Fruit fly (Drosophila melanogaster) whole organism, embryonic: ENCODE data around the gene Orco.

Source experiments
- Adf1 ChIP-seq: fragments of 200-800 bp; sonication (Bioruptor generic); IDR thresholded peaks from 2 replicates; pipeline ENCODE4 v1.3.6; 2022; ENCODE audit warnings: missing biosample characterization, missing genetic modification characterization
- Blimp-1 ChIP-seq: fragments of 200-800 bp; sonication (Bioruptor generic); optimal IDR thresholded peaks from 3 replicates; lab custom pipeline; 2018; ENCODE audit warnings: missing biosample characterization, missing genetic modification characterization, mild to moderate bottlenecking, moderate library complexity, missing genetic modification reagents
- CG11093 ChIP-seq: fragments of 200-800 bp; sonication (Bioruptor generic); IDR thresholded peaks from 3 replicates; pipeline ENCODE4 v1.3.6; 2022; ENCODE audit warnings: missing biosample characterization, missing genetic modification characterization
- CG11247 ChIP-seq: fragments of 200-800 bp; sonication (Bioruptor generic); IDR thresholded peaks from 2 replicates; pipeline ENCODE4 v1.3.6; 2022; ENCODE audit warnings: missing biosample characterization, missing genetic modification characterization
- CG12659 ChIP-seq: fragments of 200-800 bp; sonication (Bioruptor generic); optimal IDR thresholded peaks from 3 replicates; lab custom pipeline; 2017; ENCODE audit warnings: mild to moderate bottlenecking, missing biosample characterization, missing genetic modification reagents, missing genetic modification characterization
- CG12769 ChIP-seq: fragments of 200-800 bp; sonication (Bioruptor generic); optimal IDR thresholded peaks from 2 replicates; lab custom pipeline; 2019; ENCODE audit warnings: missing biosample characterization, mild to moderate bottlenecking, missing genetic modification characterization, moderate library complexity
- CG13287 ChIP-seq: fragments of 200-800 bp; sonication (Bioruptor generic); IDR thresholded peaks from 2 replicates; pipeline ENCODE4 v1.3.6; 2022; ENCODE audit warnings: missing biosample characterization, missing genetic modification characterization; ENCODE audit not compliant: partially characterized antibody
- CG13894 ChIP-seq: fragments of 200-800 bp; sonication (Bioruptor generic); optimal IDR thresholded peaks from 3 replicates; lab custom pipeline; 2018; ENCODE audit warnings: missing biosample characterization, mild to moderate bottlenecking, missing genetic modification characterization, moderate library complexity
- CG15269 ChIP-seq: fragments of 200-800 bp; sonication (Bioruptor generic); optimal IDR thresholded peaks from 2 replicates; lab custom pipeline; 2018; ENCODE audit warnings: missing biosample characterization, mild to moderate bottlenecking, missing genetic modification characterization, moderate library complexity
- CG17802 ChIP-seq: fragments of 200-800 bp; sonication (Bioruptor generic); optimal IDR thresholded peaks from 2 replicates; lab custom pipeline; 2018; ENCODE audit warnings: missing biosample characterization, mild to moderate bottlenecking, missing genetic modification characterization, moderate library complexity
- CG2199 ChIP-seq: fragments of 200-800 bp; sonication (Bioruptor generic); IDR thresholded peaks from 3 replicates; pipeline ENCODE4 v1.3.6; 2022; ENCODE audit warnings: missing biosample characterization, missing genetic modification characterization
- CG34422 ChIP-seq: fragments of 200-800 bp; sonication (Bioruptor generic); IDR thresholded peaks from 3 replicates; pipeline ENCODE4 v1.3.6; 2022; ENCODE audit warnings: missing biosample characterization, missing genetic modification characterization
- CG6175 ChIP-seq: fragments of 200-800 bp; sonication (Bioruptor generic); IDR thresholded peaks from 3 replicates; pipeline ENCODE4 v1.3.6; 2022; ENCODE audit warnings: missing biosample characterization, missing genetic modification characterization
- Deaf1 ChIP-seq: fragments of 200-800 bp; optimal IDR thresholded peaks from 3 replicates; lab custom pipeline; 2019; ENCODE audit warnings: missing biosample characterization, mild to moderate bottlenecking, missing genetic modification characterization, moderate library complexity
- Drgx ChIP-seq: fragments of 200-800 bp; sonication (Bioruptor generic); IDR thresholded peaks from 2 replicates; pipeline ENCODE4 v1.3.6; 2022; ENCODE audit warnings: missing biosample characterization, missing genetic modification characterization
- Ets65A ChIP-seq: fragments of 200-800 bp; sonication (Bioruptor generic); peaks from one replicate; lab custom pipeline; 2016; ENCODE audit warnings: missing biosample characterization, missing genetic modification characterization
- H15 ChIP-seq: fragments of 200-800 bp; sonication (Bioruptor generic); IDR thresholded peaks from 3 replicates; pipeline ENCODE4 v1.3.6; 2022; ENCODE audit warnings: missing biosample characterization, missing genetic modification characterization
- HLH54F ChIP-seq: fragments of 200-800 bp; sonication (Bioruptor generic); optimal IDR thresholded peaks from 3 replicates; lab custom pipeline; 2016; ENCODE audit warnings: missing biosample characterization, missing genetic modification characterization
- HmgD ChIP-seq: fragments of 200-800 bp; sonication (Bioruptor generic); optimal IDR thresholded peaks from 3 replicates; lab custom pipeline; 2016; ENCODE audit warnings: missing biosample characterization, missing genetic modification characterization
- Hr51 ChIP-seq, 2 experiments: fragments of 200-800 bp; sonication (Bioruptor generic); optimal IDR thresholded peaks; 2 replicates in 1 of 2; 3 replicates in 1 of 2; lab custom pipeline; 2016 to 2018; ENCODE audit warnings: missing biosample characterization in 2 of 2, missing genetic modification characterization in 2 of 2, mild to moderate bottlenecking in 1 of 2, moderate library complexity in 1 of 2
- Jarid2 ChIP-seq: fragments of 200-800 bp; sonication (Bioruptor generic); optimal IDR thresholded peaks from 3 replicates; lab custom pipeline; 2017; ENCODE audit warnings: mild to moderate bottlenecking, missing biosample characterization, missing genetic modification reagents, missing genetic modification characterization
- Med ChIP-seq: fragments of 200-800 bp; sonication (Bioruptor generic); peaks from one replicate; lab custom pipeline; 2016; ENCODE audit warnings: missing biosample characterization, missing genetic modification characterization, mild to moderate bottlenecking, inconsistent platforms, moderate library complexity
- Rfx ChIP-seq: fragments of 200-800 bp; sonication (Bioruptor generic); IDR thresholded peaks from 2 replicates; pipeline ENCODE4 v1.3.6; 2022; ENCODE audit warnings: missing biosample characterization, missing genetic modification characterization
- Sin3A ChIP-seq: fragments of >200 bp; optimal IDR thresholded peaks from 2 replicates; lab custom pipeline; 2018
- Sry-δ ChIP-seq: fragments of 200-800 bp; sonication (Bioruptor generic); optimal IDR thresholded peaks from 2 replicates; lab custom pipeline; 2016; ENCODE audit warnings: missing biosample characterization, missing genetic modification characterization
- amos ChIP-seq: fragments of 200-800 bp; sonication (Bioruptor generic); IDR thresholded peaks from 2 replicates; pipeline ENCODE4 v1.3.6; 2022; ENCODE audit warnings: missing biosample characterization, missing genetic modification characterization; ENCODE audit not compliant: partially characterized antibody
- cg ChIP-seq: fragments of 200-800 bp; sonication (Bioruptor generic); optimal IDR thresholded peaks from 3 replicates; lab custom pipeline; 2019; ENCODE audit warnings: missing biosample characterization, mild to moderate bottlenecking, missing genetic modification characterization, moderate library complexity
- ci ChIP-seq: fragments of 200-800 bp; sonication (Bioruptor generic); IDR thresholded peaks from 3 replicates; pipeline ENCODE4 v1.3.6; 2022; ENCODE audit warnings: missing biosample characterization, missing genetic modification characterization
- disco-r ChIP-seq: fragments of 200-800 bp; sonication (Bioruptor generic); optimal IDR thresholded peaks from 2 replicates; lab custom pipeline; 2016; ENCODE audit warnings: missing biosample characterization, missing genetic modification characterization
- ewg ChIP-seq: fragments of 200-800 bp; sonication (Bioruptor generic); optimal IDR thresholded peaks from 3 replicates; lab custom pipeline; 2017; ENCODE audit warnings: mild to moderate bottlenecking, missing biosample characterization, missing genetic modification reagents, missing genetic modification characterization
- grn ChIP-seq: fragments of 200-800 bp; sonication (Bioruptor generic); optimal IDR thresholded peaks from 3 replicates; lab custom pipeline; 2017; ENCODE audit warnings: missing biosample characterization, missing genetic modification characterization
- hb ChIP-seq: fragments of 200-800 bp; sonication (Bioruptor generic); IDR thresholded peaks from 3 replicates; pipeline ENCODE4 v1.3.6; 2022; ENCODE audit warnings: missing biosample characterization, missing genetic modification characterization; ENCODE audit not compliant: partially characterized antibody
- insv ChIP-seq, 2 experiments: fragments of 200-800 bp; sonication (Bioruptor generic); optimal IDR thresholded peaks; 3 replicates each; lab custom pipeline; 2016 to 2018; ENCODE audit warnings: missing biosample characterization in 2 of 2, missing genetic modification characterization in 2 of 2
- lilli ChIP-seq: fragments of 200-800 bp; sonication (Bioruptor generic); optimal IDR thresholded peaks from 3 replicates; lab custom pipeline; 2016; ENCODE audit warnings: missing biosample characterization, missing genetic modification characterization
- lmd ChIP-seq: fragments of 200-800 bp; sonication (Bioruptor generic); IDR thresholded peaks from 2 replicates; pipeline ENCODE4 v1.3.6; 2022; ENCODE audit warnings: missing biosample characterization, missing genetic modification characterization
- mld ChIP-seq: fragments of 200-800 bp; sonication (Bioruptor generic); IDR thresholded peaks from 3 replicates; pipeline ENCODE4 v1.3.6; 2022; ENCODE audit warnings: missing biosample characterization, missing genetic modification characterization; ENCODE audit not compliant: partially characterized antibody
- nom ChIP-seq: fragments of 200-800 bp; sonication (Bioruptor generic); optimal IDR thresholded peaks from 2 replicates; lab custom pipeline; 2017; ENCODE audit warnings: missing biosample characterization, missing genetic modification characterization, mild to moderate bottlenecking, moderate library complexity, missing genetic modification reagents
- oc ChIP-seq: fragments of 200-800 bp; sonication (Bioruptor generic); optimal IDR thresholded peaks from 2 replicates; lab custom pipeline; 2018; ENCODE audit warnings: missing biosample characterization, mild to moderate bottlenecking, missing genetic modification characterization, moderate library complexity
- pros ChIP-seq: fragments of 200-800 bp; sonication (Bioruptor generic); optimal IDR thresholded peaks from 3 replicates; lab custom pipeline; 2019; ENCODE audit warnings: missing biosample characterization, mild to moderate bottlenecking, missing genetic modification characterization, moderate library complexity
- row ChIP-seq: fragments of 200-800 bp; sonication (Bioruptor generic); IDR thresholded peaks from 3 replicates; pipeline ENCODE4 v1.3.6; 2022; ENCODE audit warnings: missing biosample characterization, missing genetic modification characterization
- sd ChIP-seq: fragments of 200-800 bp; sonication (Bioruptor generic); optimal IDR thresholded peaks from 3 replicates; lab custom pipeline; 2018; ENCODE audit warnings: missing biosample characterization, mild to moderate bottlenecking, missing genetic modification characterization, moderate library complexity
- tio ChIP-seq: fragments of 200-800 bp; sonication (Bioruptor generic); optimal IDR thresholded peaks from 2 replicates; lab custom pipeline; 2017; ENCODE audit warnings: missing biosample characterization, missing genetic modification characterization, inconsistent platforms
- tx ChIP-seq: fragments of 200-800 bp; sonication (Bioruptor generic); optimal IDR thresholded peaks from 2 replicates; lab custom pipeline; 2016; ENCODE audit warnings: missing biosample characterization, missing genetic modification characterization
- usp ChIP-seq: fragments of >200 bp; optimal IDR thresholded peaks from 2 replicates; lab custom pipeline; 2017; ENCODE audit warnings: missing biosample characterization, missing genetic modification characterization
- vvl ChIP-seq: fragments of 200-800 bp; sonication (Bioruptor generic); IDR thresholded peaks from 2 replicates; pipeline ENCODE4 v1.3.6; 2022; ENCODE audit warnings: missing biosample characterization, missing genetic modification characterization
- zen2 ChIP-seq: fragments of 200-800 bp; sonication (Bioruptor generic); IDR thresholded peaks from 3 replicates; pipeline ENCODE4 v1.3.6; 2022; ENCODE audit warnings: missing biosample characterization, missing genetic modification characterization; ENCODE audit not compliant: partially characterized antibody

Orco gene

dm6 chr3R:5392621-5393020, 19.6 kb downstream of the Orco start, which contains the start of gene kkv (continued):
- TF ChIP-seq amos (GFP tag; lab: Robert Waterston, UW) (0 out of 2 replicates have a peak, but pooled peaks have one; percentile 18), Adf1 (GFP tag; lab: Robert Waterston, UW) (peak; percentile 86), Hr51 (GFP tag; optimal IDR thresholded peaks at IDR 0.05; lab: Kevin White, UChicago) (no peak), vvl (GFP tag; lab: Robert Waterston, UW) (peak; percentile 31; the same call in 1 of the 2 replicates), CG15269 (tag; lab: Kevin White, UChicago) (peak; percentile 76), hb (GFP tag; lab: Robert Waterston, UW) (no peak), zen2 (no peak), CG17802 (tag; lab: Kevin White, UChicago) (no peak), disco-r (GFP tag; lab: Kevin White, UChicago) (no peak), Deaf1 (peak; percentile 52), usp (GFP tag; lab: Kevin White, UChicago) (no peak), tio (no peak), Ets65A (GFP tag; lab: Kevin White, UChicago) (peak; percentile 17), row (GFP tag; lab: Robert Waterston, UW) (no peak), CG34422 (GFP tag; lab: Robert Waterston, UW) (0 out of 3 replicates have a peak, but pooled peaks have one; percentile 33), CG12659 (GFP tag; lab: Kevin White, UChicago) (no peak), H15 (GFP tag; lab: Robert Waterston, UW) (no peak), CG12769 (tag; lab: Kevin White, UChicago) (peak; percentile 43), CG13894 (peak; percentile 42), mld (0 out of 3 replicates have a peak, but pooled peaks have one; percentile 41), Med (GFP tag; lab: Kevin White, UChicago) (peak; percentile 31), cg (peak; percentile 78), pros (GFP tag; lab: Kevin White, UChicago) (peak; percentile 95), CG11247 (GFP tag; lab: Robert Waterston, UW) (peak; percentile 85), CG13287 (GFP tag; lab: Robert Waterston, UW) (peak; percentile 18; the same call in 1 of the 2 replicates), ci (peak; percentile 26; the same call in 1 of the 3 replicates), HLH54F (GFP tag; lab: Kevin White, UChicago) (no peak), lmd (GFP tag; lab: Robert Waterston, UW) (no peak), CG2199 (GFP tag; lab: Robert Waterston, UW) (0 out of 3 replicates have a peak, but pooled peaks have one; percentile 28), Jarid2 (peak; percentile 56), oc (tag; lab: Kevin White, UChicago) (peak; percentile 37), tx (GFP tag; lab: Kevin White, UChicago) (no peak), ewg (GFP tag; lab: Kevin White, UChicago) (peak; percentile 1), Sry-δ (no peak)

- TF ChIP-seq Blimp-1 (GFP tag; lab: Kevin White, UChicago): peak; percentile 96
- TF ChIP-seq zen2: no peak
- peak; percentile 30 for TF ChIP-seq Ets65A (GFP tag; lab: Kevin White, UChicago)
Observed at dm6 chr3R:5392033-5392432, 20.2 kb downstream of the Orco start.

dm6 chr3R:5390095-5390663, 22.0 kb downstream of the Orco start:
- TF ChIP-seq sd: no peak
- peak; percentile 29 for TF ChIP-seq grn (GFP tag; lab: Kevin White, UChicago)
- peak; percentile 55 for TF ChIP-seq Ets65A (GFP tag; lab: Kevin White, UChicago)
- 0 out of 2 replicates have a peak, but pooled peaks have one; percentile 7 for TF ChIP-seq Drgx
- TF ChIP-seq Sin3A (lab: Kevin White, UChicago): no peak
- 0 out of 3 replicates have a peak, but pooled peaks have one; percentile 14 for TF ChIP-seq CG11093 (GFP tag; lab: Robert Waterston, UW)
- no peak for TF ChIP-seq HmgD
- TF ChIP-seq CG12769 (tag; lab: Kevin White, UChicago): peak; percentile 54
- TF ChIP-seq insv (GFP tag; optimal IDR thresholded peaks at IDR 0.05; lab: Kevin White, UChicago): no peak
- no peak for TF ChIP-seq lilli
- peak; percentile 33 for TF ChIP-seq nom (GFP tag; lab: Kevin White, UChicago)
- peak; percentile 53; the same call in 1 of the 3 replicates for TF ChIP-seq CG6175 (GFP tag; lab: Robert Waterston, UW)
- TF ChIP-seq Rfx (GFP tag; lab: Robert Waterston, UW): peak; percentile 15; the same call in 1 of the 2 replicates
